Fruit fly (Drosophila melanogaster) whole organism, prepupa: ENCODE results near the gene sturkopf.

Experiments used
- Blimp-1 ChIP-seq: fragments of 200-800 bp; sonication (Bioruptor generic); optimal IDR thresholded peaks from 3 replicates; lab custom pipeline; 2017; ENCODE audit warnings: missing biosample characterization, missing genetic modification characterization, mild to moderate bottlenecking, moderate library complexity, missing genetic modification reagents
- CG10631 ChIP-seq: fragments of 200-800 bp; sonication (Bioruptor generic); optimal IDR thresholded peaks from 2 replicates; lab custom pipeline; 2016; ENCODE audit warnings: missing biosample characterization, missing genetic modification characterization
- CG11762 ChIP-seq: fragments of 200-800 bp; sonication (Bioruptor generic); optimal IDR thresholded peaks from 3 replicates; lab custom pipeline; 2016; ENCODE audit warnings: missing biosample characterization, missing genetic modification characterization; ENCODE audit not compliant: insufficient read depth
- CG15336 ChIP-seq: fragments of 200-800 bp; sonication (Bioruptor generic); IDR thresholded peaks from 2 replicates; pipeline ENCODE4 v1.3.6; 2022; ENCODE audit warnings: missing biosample characterization, missing genetic modification characterization
- CG3032 ChIP-seq: fragments of 200-800 bp; optimal IDR thresholded peaks from 2 replicates; lab custom pipeline; 2019; ENCODE audit warnings: missing biosample characterization, mild to moderate bottlenecking, missing genetic modification characterization, moderate library complexity
- CG31627 ChIP-seq: fragments of 200-800 bp; sonication (Bioruptor generic); optimal IDR thresholded peaks from 3 replicates; lab custom pipeline; 2016; ENCODE audit warnings: missing biosample characterization, missing genetic modification characterization
- CG34406 ChIP-seq: fragments of 200-800 bp; sonication (Bioruptor generic); optimal IDR thresholded peaks from 3 replicates; lab custom pipeline; 2016; ENCODE audit warnings: missing biosample characterization, missing genetic modification characterization
- CG3919 ChIP-seq: fragments of 200-800 bp; sonication (Bioruptor generic); optimal IDR thresholded peaks from 3 replicates; lab custom pipeline; 2016; ENCODE audit warnings: missing biosample characterization, missing genetic modification characterization
- CG4318 ChIP-seq: fragments of 200-800 bp; sonication (Bioruptor generic); optimal IDR thresholded peaks from 3 replicates; lab custom pipeline; 2017; ENCODE audit warnings: missing biosample characterization, mild to moderate bottlenecking, missing genetic modification characterization
- CG6163 ChIP-seq: fragments of 200-800 bp; sonication (Bioruptor generic); IDR thresholded peaks from 3 replicates; pipeline ENCODE4 v1.3.6; 2022; ENCODE audit warnings: missing biosample characterization, missing genetic modification characterization
- CG6276 ChIP-seq: fragments of 200-800 bp; sonication (Bioruptor generic); optimal IDR thresholded peaks from 2 replicates; lab custom pipeline; 2017; ENCODE audit warnings: missing biosample characterization, mild to moderate bottlenecking, missing genetic modification characterization
- CG6808 ChIP-seq: fragments of 200-800 bp; sonication (Bioruptor generic); optimal IDR thresholded peaks from 3 replicates; lab custom pipeline; 2017; ENCODE audit warnings: missing biosample characterization, missing genetic modification characterization, mild to moderate bottlenecking, moderate library complexity, missing genetic modification reagents
- CG6854 ChIP-seq: fragments of 200-800 bp; sonication (Bioruptor generic); optimal IDR thresholded peaks from 2 replicates; lab custom pipeline; 2017; ENCODE audit warnings: missing biosample characterization, mild to moderate bottlenecking, missing genetic modification characterization
- CG7368 ChIP-seq: fragments of 200-800 bp; sonication (Bioruptor generic); optimal IDR thresholded peaks from 3 replicates; lab custom pipeline; 2016; ENCODE audit warnings: missing biosample characterization, missing genetic modification characterization
- CG8119 ChIP-seq: fragments of 200-800 bp; sonication (Bioruptor generic); IDR thresholded peaks from 3 replicates; pipeline ENCODE4 v1.3.6; 2022; ENCODE audit warnings: missing biosample characterization, missing genetic modification characterization
- CG8319 ChIP-seq: fragments of 200-800 bp; sonication (Bioruptor generic); optimal IDR thresholded peaks from 3 replicates; lab custom pipeline; 2016; ENCODE audit warnings: missing biosample characterization, missing genetic modification characterization
- CG8632 ChIP-seq: fragments of 200-800 bp; sonication (Bioruptor generic); optimal IDR thresholded peaks from 3 replicates; lab custom pipeline; 2016; ENCODE audit warnings: missing biosample characterization, missing genetic modification characterization
- CG9139 ChIP-seq: fragments of 200-800 bp; sonication (Bioruptor generic); optimal IDR thresholded peaks from 3 replicates; lab custom pipeline; 2017; ENCODE audit warnings: missing biosample characterization, mild to moderate bottlenecking, missing genetic modification characterization
- Eip75B ChIP-seq: fragments of 200-800 bp; sonication (Bioruptor generic); optimal IDR thresholded peaks from 3 replicates; lab custom pipeline; 2016; ENCODE audit warnings: missing biosample characterization, missing genetic modification characterization
- Eip78C ChIP-seq: fragments of 200-800 bp; sonication (Bioruptor generic); peaks from one replicate; lab custom pipeline; 2016; ENCODE audit warnings: missing biosample characterization, missing genetic modification characterization
- Gug ChIP-seq: fragments of 200-800 bp; sonication (Bioruptor generic); IDR thresholded peaks from 2 replicates; pipeline ENCODE4 v1.3.6; 2022; ENCODE audit warnings: missing biosample characterization, missing genetic modification characterization
- Hr38 ChIP-seq: sonication (Bioruptor generic); optimal IDR thresholded peaks from 2 replicates; lab custom pipeline; 2016; ENCODE audit warnings: missing biosample characterization, missing genetic modification characterization
- Hr39 ChIP-seq: fragments of 200-800 bp; sonication (Bioruptor generic); optimal IDR thresholded peaks from 2 replicates; lab custom pipeline; 2016; ENCODE audit warnings: missing biosample characterization, missing genetic modification characterization
- Hr4 ChIP-seq: fragments of 200-800 bp; sonication (Bioruptor generic); optimal IDR thresholded peaks from 3 replicates; lab custom pipeline; 2016; ENCODE audit warnings: missing biosample characterization, missing genetic modification characterization
- Met ChIP-seq: fragments of 200-800 bp; sonication (Bioruptor generic); optimal IDR thresholded peaks from 3 replicates; lab custom pipeline; 2016; ENCODE audit warnings: missing biosample characterization, missing genetic modification characterization
- OdsH ChIP-seq: fragments of 200-800 bp; sonication (Bioruptor generic); optimal IDR thresholded peaks from 3 replicates; lab custom pipeline; 2016; ENCODE audit warnings: missing biosample characterization, missing genetic modification characterization
- Smox ChIP-seq: fragments of 200-800 bp; sonication (Bioruptor generic); optimal IDR thresholded peaks from 3 replicates; lab custom pipeline; 2016; ENCODE audit warnings: missing biosample characterization, missing genetic modification characterization
- Sox102F ChIP-seq: fragments of 200-800 bp; sonication (Bioruptor generic); optimal IDR thresholded peaks from 2 replicates; lab custom pipeline; 2016; ENCODE audit warnings: missing biosample characterization, mild to moderate bottlenecking, missing genetic modification characterization
- Sox14 ChIP-seq: fragments of 200-800 bp; sonication (Bioruptor generic); optimal IDR thresholded peaks from 3 replicates; lab custom pipeline; 2016; ENCODE audit warnings: missing biosample characterization, missing genetic modification characterization
- achi ChIP-seq: fragments of 200-800 bp; sonication (Bioruptor generic); optimal IDR thresholded peaks from 3 replicates; lab custom pipeline; 2016; ENCODE audit warnings: missing biosample characterization, missing genetic modification characterization
- acj6 ChIP-seq: fragments of 200-800 bp; sonication (Bioruptor generic); optimal IDR thresholded peaks from 3 replicates; lab custom pipeline; 2016; ENCODE audit warnings: missing biosample characterization, missing genetic modification characterization
- cyc ChIP-seq: fragments of 200-800 bp; sonication (Bioruptor generic); optimal IDR thresholded peaks from 3 replicates; lab custom pipeline; 2016; ENCODE audit warnings: missing biosample characterization, missing genetic modification characterization
- dsx ChIP-seq: fragments of 200-800 bp; optimal IDR thresholded peaks from 3 replicates; lab custom pipeline; 2019; ENCODE audit warnings: missing biosample characterization, mild to moderate bottlenecking, missing genetic modification characterization, moderate library complexity; ENCODE audit not compliant: poor library complexity, severe bottlenecking
- eg ChIP-seq: fragments of 200-800 bp; sonication (Bioruptor generic); IDR thresholded peaks from 3 replicates; pipeline ENCODE4 v1.3.6; 2022; ENCODE audit warnings: missing biosample characterization, missing genetic modification characterization
- esn ChIP-seq: fragments of 200-800 bp; sonication (Bioruptor generic); optimal IDR thresholded peaks from 2 replicates; lab custom pipeline; 2016; ENCODE audit warnings: missing biosample characterization, mild to moderate bottlenecking, missing genetic modification characterization, moderate library complexity
- fd59A ChIP-seq: fragments of 200-800 bp; sonication (Bioruptor generic); optimal IDR thresholded peaks from 2 replicates; lab custom pipeline; 2017; ENCODE audit warnings: missing biosample characterization, mild to moderate bottlenecking, missing genetic modification characterization, missing genetic modification reagents
- fd85E ChIP-seq: fragments of 200-800 bp; sonication (Bioruptor generic); optimal IDR thresholded peaks from 3 replicates; lab custom pipeline; 2016; ENCODE audit warnings: missing biosample characterization, missing genetic modification characterization
- fkh ChIP-seq: fragments of 200-800 bp; sonication (Bioruptor generic); optimal IDR thresholded peaks from 3 replicates; lab custom pipeline; 2017; ENCODE audit warnings: missing biosample characterization, mild to moderate bottlenecking, missing genetic modification characterization, moderate library complexity
- lz ChIP-seq: fragments of 200-800 bp; sonication (Bioruptor generic); optimal IDR thresholded peaks from 3 replicates; lab custom pipeline; 2016; ENCODE audit warnings: missing biosample characterization, missing genetic modification characterization
- net ChIP-seq: fragments of 200-800 bp; sonication (Bioruptor generic); optimal IDR thresholded peaks from 3 replicates; lab custom pipeline; 2016; ENCODE audit warnings: missing biosample characterization, missing genetic modification characterization
- pdm3 ChIP-seq: fragments of 200-800 bp; sonication (Bioruptor generic); optimal IDR thresholded peaks from 3 replicates; lab custom pipeline; 2016; ENCODE audit warnings: missing biosample characterization, missing genetic modification characterization
- spab ChIP-seq: fragments of 200-800 bp; sonication (Bioruptor generic); optimal IDR thresholded peaks from 2 replicates; lab custom pipeline; 2017; ENCODE audit warnings: missing biosample characterization, mild to moderate bottlenecking, missing genetic modification characterization, missing genetic modification reagents
- ss ChIP-seq, 2 experiments: fragments of 200-800 bp; sonication (Bioruptor generic); optimal IDR thresholded peaks; 2 replicates in 1 of 2; 3 replicates in 1 of 2; lab custom pipeline; 2017 to 2018; ENCODE audit warnings: mild to moderate bottlenecking in 2 of 2, missing biosample characterization in 2 of 2, missing genetic modification characterization in 2 of 2, moderate library complexity in 1 of 2
- svp ChIP-seq: fragments of 200-800 bp; sonication (Bioruptor generic); peaks from one replicate; lab custom pipeline; 2016; ENCODE audit warnings: missing biosample characterization, missing genetic modification characterization
- topi ChIP-seq: fragments of 200-800 bp; sonication (Bioruptor generic); optimal IDR thresholded peaks from 3 replicates; lab custom pipeline; 2016; ENCODE audit warnings: missing biosample characterization, missing genetic modification characterization
- vri ChIP-seq: fragments of 200-800 bp; sonication (Bioruptor generic); optimal IDR thresholded peaks from 3 replicates; lab custom pipeline; 2016; ENCODE audit warnings: missing biosample characterization, mild to moderate bottlenecking, missing genetic modification characterization

The sturkopf gene

dm6 chr3L:1320931-1321556 is 7.9 kb upstream of the sturkopf start (continued):
- no peak for TF ChIP-seq Hr39 (GFP tag; lab: Kevin White, UChicago)
- peak; percentile 82 for TF ChIP-seq svp
- peak; percentile 71; the same call in 2 of the 3 replicates for TF ChIP-seq CG6163
- TF ChIP-seq CG3919 (GFP tag; lab: Kevin White, UChicago) = no peak
- TF ChIP-seq CG34406 = peak; percentile 2
- peak; percentile 27 for TF ChIP-seq Sox14
- no peak for TF ChIP-seq CG3032 (tag; lab: Kevin White, UChicago)
- TF ChIP-seq lz (GFP tag; lab: Kevin White, UChicago) = no peak
- peak; percentile 43 for TF ChIP-seq CG9139
- TF ChIP-seq CG15336 = 0 out of 2 replicates have a peak, but pooled peaks have one; percentile 22
- no peak for TF ChIP-seq pdm3 (GFP tag; lab: Kevin White, UChicago)
- TF ChIP-seq Sox102F (GFP tag; lab: Kevin White, UChicago) = peak; percentile 63

dm6 chr3L:1320230-1320930 is 7.2 kb upstream of the sturkopf start:
- TF ChIP-seq eg (GFP tag; lab: Robert Waterston, UW) (peak; percentile 26; the same call in 1 of the 3 replicates), Smox (GFP tag; lab: Kevin White, UChicago) (peak; percentile 54), CG31627 (GFP tag; lab: Kevin White, UChicago) (peak; percentile 39), Sox102F (GFP tag; lab: Kevin White, UChicago) (peak; percentile 69), ss (GFP tag; optimal IDR thresholded peaks at IDR 0.05; lab: Kevin White, UChicago) (no peak), Eip78C (peak; percentile 90), esn (GFP tag; lab: Kevin White, UChicago) (peak; percentile 51), CG6808 (GFP tag; lab: Kevin White, UChicago) (peak; percentile 5), acj6 (peak; percentile 51), CG6163 (peak; percentile 35; the same call in 1 of the 3 replicates), Hr38 (no peak), Sox14 (peak; percentile 43), CG10631 (GFP tag; lab: Kevin White, UChicago) (peak; percentile 34), dsx (peak; percentile 13), achi (GFP tag; lab: Kevin White, UChicago) (peak; percentile 55), Met (GFP tag; lab: Kevin White, UChicago) (peak; percentile 35), CG3919 (GFP tag; lab: Kevin White, UChicago) (peak; percentile 69), OdsH (GFP tag; lab: Kevin White, UChicago) (peak; percentile 54), fd59A (GFP tag; lab: Kevin White, UChicago) (peak; percentile 48), Eip75B (GFP tag; lab: Kevin White, UChicago) (peak; percentile 65), CG7368 (GFP tag; lab: Kevin White, UChicago) (no peak), Gug (GFP tag; lab: Robert Waterston, UW) (peak; percentile 28; the same call in 1 of the 2 replicates), CG8632 (peak; percentile 50), pdm3 (GFP tag; lab: Kevin White, UChicago) (peak; percentile 60), fd85E (GFP tag; lab: Kevin White, UChicago) (no peak), CG4318 (GFP tag; lab: Kevin White, UChicago) (no peak), cyc (GFP tag; lab: Kevin White, UChicago) (peak; percentile 34), CG8319 (GFP tag; lab: Kevin White, UChicago) (no peak), net (GFP tag; lab: Kevin White, UChicago) (peak; percentile 36), spab (GFP tag; lab: Kevin White, UChicago) (no peak), topi (GFP tag; lab: Kevin White, UChicago) (peak; percentile 60), Blimp-1 (GFP tag; lab: Kevin White, UChicago) (no peak), svp (peak; percentile 87), vri (GFP tag; lab: Kevin White, UChicago) (peak; percentile 57), CG6854 (GFP tag; lab: Kevin White, UChicago) (no peak), fkh (no peak), CG9139 (no peak), CG3032 (tag; lab: Kevin White, UChicago) (peak; percentile 17), CG6276 (GFP tag; lab: Kevin White, UChicago) (peak; percentile 16), CG8119 (GFP tag; lab: Robert Waterston, UW) (peak; percentile 27; the same call in 1 of the 3 replicates), Hr4 (peak; percentile 11), Hr39 (GFP tag; lab: Kevin White, UChicago) (peak; percentile 48), lz (GFP tag; lab: Kevin White, UChicago) (peak; percentile 55), CG15336 (peak; percentile 23), CG11762 (GFP tag; lab: Kevin White, UChicago) (peak; percentile 31)
